Worm (Caenorhabditis elegans) whole organism, midembryonic: ENCODE results near the gene Y71H2AM.1.

Source experiments
- T22C8.4 ChIP-seq: fragments of 200-800 bp; sonication (Bioruptor generic); IDR thresholded peaks from 2 replicates; pipeline ENCODE4 v1.3.6; 2022; ENCODE audit warnings: missing genetic modification characterization, missing compliant biosample characterization
- cog-1 ChIP-seq: sonication (generic microtip); optimal IDR thresholded peaks from 2 replicates; lab custom pipeline; 2016; ENCODE audit warnings: missing genetic modification characterization, missing compliant biosample characterization
- flt-1 ChIP-seq: fragments of 200-800 bp; sonication (Bioruptor generic); IDR thresholded peaks from 2 replicates; pipeline ENCODE4 v1.3.6; 2022; ENCODE audit warnings: missing genetic modification characterization, missing compliant biosample characterization
- klf-2 ChIP-seq: fragments of 200-800 bp; sonication (Bioruptor generic); conservative IDR thresholded peaks from 2 replicates; pipeline ENCODE4 v1.3.6; 2022; ENCODE audit warnings: missing genetic modification reagents, missing genetic modification characterization, missing compliant biosample characterization
- med-1 ChIP-seq: sonication (generic microtip); optimal IDR thresholded peaks from 2 replicates; lab custom pipeline; 2017; ENCODE audit warnings: missing genetic modification characterization, mild to moderate bottlenecking, missing compliant biosample characterization, antibody characterized with exemption, missing genetic modification reagents; ENCODE audit not compliant: insufficient read depth
- ref-1 ChIP-seq: fragments of 200-800 bp; sonication (Bioruptor generic); conservative IDR thresholded peaks from 2 replicates; pipeline ENCODE4 v1.3.6; 2022; ENCODE audit warnings: missing genetic modification reagents, missing genetic modification characterization, missing compliant biosample characterization
- tab-1 ChIP-seq: fragments of 200-800 bp; sonication (Bioruptor generic); IDR thresholded peaks from 2 replicates; pipeline ENCODE4 v1.3.6; 2022; ENCODE audit warnings: missing genetic modification characterization, missing compliant biosample characterization
- ztf-23 ChIP-seq: fragments of 200-800 bp; sonication (Bioruptor generic); IDR thresholded peaks from 2 replicates; pipeline ENCODE4 v1.3.6; 2022; ENCODE audit warnings: missing genetic modification reagents, missing genetic modification characterization, missing compliant biosample characterization
- ztf-29 ChIP-seq: fragments of 200-800 bp; sonication (Bioruptor generic); IDR thresholded peaks from 2 replicates; pipeline ENCODE4 v1.3.6; 2022; ENCODE audit warnings: missing genetic modification reagents, missing genetic modification characterization, missing compliant biosample characterization

DNA sequence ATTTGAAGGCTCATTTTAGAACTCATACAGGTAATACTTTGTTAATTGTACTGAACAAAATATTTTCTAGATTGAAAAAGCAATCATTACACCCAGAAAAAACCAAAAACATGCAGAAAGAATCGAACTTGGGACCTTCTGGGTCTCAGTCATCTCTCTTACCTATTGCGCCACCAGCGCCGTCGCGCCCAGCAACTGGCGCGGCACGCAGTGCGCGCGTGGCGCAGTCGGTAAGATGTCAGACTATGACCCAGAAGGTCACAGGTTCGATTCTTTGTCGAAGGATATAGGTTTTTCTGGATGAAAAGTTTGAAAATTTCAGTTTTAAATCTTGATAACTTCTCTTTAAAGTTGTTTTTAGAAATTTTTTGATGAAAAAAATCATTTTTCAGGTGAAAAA, 52.8 kb downstream of the Y71H2AM.1 start:
- TF ChIP-seq flt-1 (GFP tag; lab: Robert Waterston, UW), result no peak
- TF ChIP-seq ref-1, result no peak
- TF ChIP-seq med-1 (GFP tag; lab: Kevin White, UChicago), result no peak
- no peak for TF ChIP-seq cog-1 (tag; lab: Kevin White, UChicago)
- TF ChIP-seq ztf-29 (GFP tag; lab: Robert Waterston, UW), result no peak
- no peak for TF ChIP-seq klf-2
- TF ChIP-seq T22C8.4, result no peak
- no peak for TF ChIP-seq tab-1 (GFP tag; lab: Robert Waterston, UW)
- no peak for TF ChIP-seq ztf-23 (GFP tag; lab: Robert Waterston, UW)
